Fruit fly (Drosophila melanogaster) whole organism, wandering third instar larva: ENCODE results near the gene S6k.

Experiments used
- Abd-B ChIP-seq: fragments of >200 bp; optimal IDR thresholded peaks from 2 replicates; lab custom pipeline; 2017; ENCODE audit warnings: missing biosample characterization, missing genetic modification characterization
- CG32264 ChIP-seq: fragments of 200-800 bp; sonication (Bioruptor generic); optimal IDR thresholded peaks from 2 replicates; lab custom pipeline; 2016; ENCODE audit warnings: missing biosample characterization, missing genetic modification characterization
- CG9705 ChIP-seq: fragments of 200-800 bp; sonication (Bioruptor generic); optimal IDR thresholded peaks from 2 replicates; lab custom pipeline; 2018; ENCODE audit warnings: missing biosample characterization, mild to moderate bottlenecking, missing genetic modification characterization
- CrebA ChIP-seq: fragments of 200-800 bp; sonication (Bioruptor generic); optimal IDR thresholded peaks from 2 replicates; lab custom pipeline; 2016; ENCODE audit warnings: missing biosample characterization, mild to moderate bottlenecking, missing genetic modification characterization, borderline replicate concordance
- Dfd ChIP-seq: fragments of >200 bp; optimal IDR thresholded peaks from 2 replicates; lab custom pipeline; 2017; ENCODE audit warnings: missing biosample characterization, missing genetic modification characterization
- Dif ChIP-seq: fragments of 200-275, 200-300 bp; sonication (Bioruptor generic); optimal IDR thresholded peaks from 2 replicates; lab custom pipeline; 2018; ENCODE audit warnings: missing biosample characterization, missing genetic modification characterization; ENCODE audit not compliant: partially characterized antibody
- GATAd ChIP-seq: sonication (Bioruptor generic); optimal IDR thresholded peaks from 2 replicates; lab custom pipeline; 2016; ENCODE audit warnings: missing biosample characterization, missing genetic modification characterization
- HLH106 ChIP-seq: fragments of 200-800 bp; optimal IDR thresholded peaks from 3 replicates; lab custom pipeline; 2019; ENCODE audit warnings: missing biosample characterization, mild to moderate bottlenecking, missing genetic modification characterization, moderate library complexity
- Hnf4 ChIP-seq: fragments of 200-800 bp; sonication (Bioruptor generic); optimal IDR thresholded peaks from 2 replicates; lab custom pipeline; 2016; ENCODE audit warnings: missing biosample characterization, mild to moderate bottlenecking, missing genetic modification characterization
- Hr78 ChIP-seq: fragments of >200 bp; optimal IDR thresholded peaks from 2 replicates; lab custom pipeline; 2017; ENCODE audit warnings: missing biosample characterization, missing genetic modification characterization
- Hr83 ChIP-seq: fragments of 200-300 bp; sonication (Bioruptor generic); optimal IDR thresholded peaks from 2 replicates; lab custom pipeline; 2016; ENCODE audit warnings: missing biosample characterization, mild to moderate bottlenecking, missing genetic modification characterization, moderate library complexity; ENCODE audit not compliant: poor library complexity, severe bottlenecking
- Jra ChIP-seq: sonication (Bioruptor generic); optimal IDR thresholded peaks from 2 replicates; lab custom pipeline; 2016; ENCODE audit warnings: missing biosample characterization, missing genetic modification characterization
- Mio ChIP-seq: sonication (Bioruptor generic); optimal IDR thresholded peaks from 2 replicates; lab custom pipeline; 2016; ENCODE audit warnings: missing biosample characterization, missing genetic modification characterization
- Myc ChIP-seq: fragments of >200 bp; optimal IDR thresholded peaks from 2 replicates; lab custom pipeline; 2017
- N ChIP-seq: fragments of >200 bp; optimal IDR thresholded peaks from 2 replicates; lab custom pipeline; 2018; ENCODE audit warnings: missing biosample characterization, missing external identifiers, missing genetic modification characterization
- OdsH ChIP-seq: fragments of 200-800 bp; sonication (Bioruptor generic); optimal IDR thresholded peaks from 2 replicates; lab custom pipeline; 2016; ENCODE audit warnings: missing biosample characterization, mild to moderate bottlenecking, missing genetic modification characterization
- Rel ChIP-seq, 2 experiments: fragments of 200-800 bp; sonication (Bioruptor generic) in 1 of 2; optimal IDR thresholded peaks; 2 replicates in 1 of 2; 3 replicates in 1 of 2; lab custom pipeline; 2016 to 2019; ENCODE audit warnings: mild to moderate bottlenecking in 2 of 2, missing biosample characterization in 2 of 2, missing genetic modification characterization in 2 of 2, moderate library complexity in 1 of 2
- Sp1 ChIP-seq: fragments of 200-800 bp; sonication (Bioruptor generic); optimal IDR thresholded peaks from 3 replicates; lab custom pipeline; 2019; ENCODE audit warnings: missing biosample characterization, mild to moderate bottlenecking, missing genetic modification characterization, moderate library complexity
- Vsx2 ChIP-seq: fragments of 200-300, 225-300 bp; sonication (Bioruptor generic); optimal IDR thresholded peaks from 2 replicates; lab custom pipeline; 2018; ENCODE audit warnings: missing biosample characterization, missing genetic modification characterization; ENCODE audit not compliant: partially characterized antibody
- br ChIP-seq: fragments of 200-800 bp; sonication (Bioruptor generic); optimal IDR thresholded peaks from 2 replicates; lab custom pipeline; 2016; ENCODE audit warnings: missing biosample characterization, missing genetic modification characterization
- brk ChIP-seq: fragments of 200-800 bp; sonication (Bioruptor generic); optimal IDR thresholded peaks from 2 replicates; lab custom pipeline; 2016; ENCODE audit warnings: missing biosample characterization, mild to moderate bottlenecking, missing genetic modification characterization
- dl ChIP-seq, 2 experiments: fragments of 175-275, 200-275 bp in 1 of 2; fragments of 200-275 bp in 1 of 2; sonication (Bioruptor generic); optimal IDR thresholded peaks; lab custom pipeline; 2018; ENCODE audit warnings: mild to moderate bottlenecking in 2 of 2, missing biosample characterization in 2 of 2, missing genetic modification characterization in 2 of 2, moderate library complexity in 2 of 2; ENCODE audit not compliant: partially characterized antibody in 2 of 2, insufficient read depth in 1 of 2
- dmrt93B ChIP-seq: fragments of 200-800 bp; sonication (Bioruptor generic); optimal IDR thresholded peaks from 2 replicates; lab custom pipeline; 2018; ENCODE audit warnings: missing biosample characterization, mild to moderate bottlenecking, missing genetic modification characterization
- dsf ChIP-seq: sonication (Bioruptor generic); optimal IDR thresholded peaks from 2 replicates; lab custom pipeline; 2016; ENCODE audit warnings: missing biosample characterization, missing genetic modification characterization, borderline replicate concordance
- ey ChIP-seq: fragments of 200-800 bp; sonication (Bioruptor generic); optimal IDR thresholded peaks from 2 replicates; lab custom pipeline; 2016; ENCODE audit warnings: missing biosample characterization, missing genetic modification characterization
- foxo ChIP-seq, 2 experiments: fragments of 200-800 bp; sonication (Bioruptor generic); optimal IDR thresholded peaks; 2 replicates in 1 of 2; 3 replicates in 1 of 2; lab custom pipeline; 2016 to 2017; ENCODE audit warnings: missing biosample characterization in 2 of 2, missing genetic modification characterization in 2 of 2
- fru ChIP-seq: fragments of 200-800 bp; sonication (Bioruptor generic); optimal IDR thresholded peaks from 3 replicates; lab custom pipeline; 2016; ENCODE audit warnings: missing biosample characterization, mild to moderate bottlenecking, missing genetic modification characterization
- h ChIP-seq: fragments of 200-800 bp; sonication (Bioruptor generic); optimal IDR thresholded peaks from 3 replicates; lab custom pipeline; 2016; ENCODE audit warnings: missing biosample characterization, mild to moderate bottlenecking, missing genetic modification characterization
- jim ChIP-seq: fragments of 175-275, 200-325 bp; sonication (Bioruptor generic); optimal IDR thresholded peaks from 2 replicates; lab custom pipeline; 2016; ENCODE audit warnings: missing biosample characterization, mild to moderate bottlenecking, missing genetic modification characterization
- lola ChIP-seq: fragments of >200 bp; optimal IDR thresholded peaks from 2 replicates; lab custom pipeline; 2017; ENCODE audit warnings: missing biosample characterization, missing genetic modification characterization
- pan ChIP-seq: fragments of >200 bp; optimal IDR thresholded peaks from 2 replicates; lab custom pipeline; 2017
- psq ChIP-seq: fragments of 200-800 bp; sonication (Bioruptor generic); optimal IDR thresholded peaks from 3 replicates; lab custom pipeline; 2017; ENCODE audit warnings: missing biosample characterization, mild to moderate bottlenecking, missing genetic modification characterization, moderate library complexity
- rgr ChIP-seq: fragments of 200-800 bp; sonication (Bioruptor generic); optimal IDR thresholded peaks from 3 replicates; lab custom pipeline; 2016; ENCODE audit warnings: missing biosample characterization, mild to moderate bottlenecking, missing genetic modification characterization
- sage ChIP-seq: fragments of 200-800 bp; sonication (Bioruptor generic); optimal IDR thresholded peaks from 2 replicates; lab custom pipeline; 2016; ENCODE audit warnings: missing biosample characterization, mild to moderate bottlenecking, missing genetic modification characterization
- sv ChIP-seq: fragments of 200-800 bp; sonication (Bioruptor generic); optimal IDR thresholded peaks from 3 replicates; lab custom pipeline; 2016; ENCODE audit warnings: missing biosample characterization, missing genetic modification characterization
- tai ChIP-seq: sonication (Bioruptor generic); optimal IDR thresholded peaks from 2 replicates; lab custom pipeline; 2016; ENCODE audit warnings: missing biosample characterization, missing genetic modification characterization
- usp ChIP-seq: fragments of >200 bp; optimal IDR thresholded peaks from 2 replicates; lab custom pipeline; 2017; ENCODE audit warnings: missing biosample characterization, missing genetic modification characterization
- woc ChIP-seq: sonication (Bioruptor generic); optimal IDR thresholded peaks from 2 replicates; lab custom pipeline; 2016; ENCODE audit warnings: missing biosample characterization, mild to moderate bottlenecking, missing genetic modification characterization

Gene S6k

DNA sequence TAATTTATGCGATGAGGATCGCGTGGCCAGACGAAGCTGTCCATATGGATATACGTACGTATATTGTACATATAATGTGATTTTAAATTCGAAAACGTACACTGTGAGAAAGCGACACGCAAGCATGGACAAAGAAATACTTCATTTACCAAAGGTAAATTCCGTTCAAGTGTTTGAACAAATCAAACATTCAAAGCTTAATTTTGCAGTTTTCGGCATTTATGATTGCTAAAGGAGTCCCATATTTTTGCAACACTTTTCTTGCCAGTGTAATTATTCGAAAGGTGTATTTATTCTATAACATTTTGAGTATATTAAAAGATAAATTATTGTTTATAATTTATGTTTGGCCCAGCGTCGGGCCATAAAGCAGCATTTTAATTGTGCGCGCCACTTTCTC is 8.6 kb upstream of the S6k start (continued):
- TF ChIP-seq jim (GFP tag; lab: Kevin White, UChicago) (no peak), fru (GFP tag; lab: Kevin White, UChicago) (peak; percentile 28), Hr78 (GFP tag; lab: Kevin White, UChicago) (no peak), sage (no peak), CG9705 (GFP tag; lab: Kevin White, UChicago) (no peak)

DNA sequence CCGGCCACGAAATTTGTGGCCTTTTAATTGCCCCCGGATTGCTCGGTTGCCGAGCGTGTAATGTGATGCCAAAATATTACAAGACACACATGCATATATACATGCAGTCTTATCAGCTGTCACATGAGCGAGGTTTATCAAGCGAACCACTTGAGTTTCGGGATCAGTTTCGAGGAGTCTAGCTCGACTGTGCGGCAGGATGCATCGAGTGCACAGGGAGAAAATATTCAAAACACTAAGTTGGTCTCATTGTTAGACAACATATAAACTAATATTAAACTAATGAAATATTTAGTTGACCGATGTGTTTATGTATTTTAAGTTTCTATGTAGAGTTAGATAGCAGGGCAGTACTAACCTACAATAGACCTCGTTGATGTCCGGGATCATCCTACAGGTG is 6.4 kb upstream of the S6k start:
- TF ChIP-seq GATAd (no peak), Abd-B (GFP tag; lab: Kevin White, UChicago) (no peak), Sp1 (GFP tag; lab: Kevin White, UChicago) (no peak), Mio (GFP tag; lab: Kevin White, UChicago) (no peak), foxo (GFP tag; optimal IDR thresholded peaks at IDR 0.05; lab: Kevin White, UChicago) (no peak), br (GFP tag; lab: Kevin White, UChicago) (no peak), Dfd (GFP tag; lab: Kevin White, UChicago) (no peak), Vsx2 (GFP tag; lab: Kevin White, UChicago) (no peak), OdsH (GFP tag; lab: Kevin White, UChicago) (no peak), sage (no peak), CG32264 (GFP tag; lab: Kevin White, UChicago) (no peak), CrebA (no peak), Hr83 (GFP tag; lab: Kevin White, UChicago) (no peak), lola (GFP tag; lab: Kevin White, UChicago) (no peak), Rel (GFP tag; optimal IDR thresholded peaks at IDR 0.05; lab: Kevin White, UChicago) (no peak), Rel (tag; optimal IDR thresholded peaks at IDR 0.05; lab: Kevin White, UChicago) (no peak), h (no peak), brk (no peak), fru (GFP tag; lab: Kevin White, UChicago) (no peak), Hnf4 (GFP tag; lab: Kevin White, UChicago) (no peak)

DNA sequence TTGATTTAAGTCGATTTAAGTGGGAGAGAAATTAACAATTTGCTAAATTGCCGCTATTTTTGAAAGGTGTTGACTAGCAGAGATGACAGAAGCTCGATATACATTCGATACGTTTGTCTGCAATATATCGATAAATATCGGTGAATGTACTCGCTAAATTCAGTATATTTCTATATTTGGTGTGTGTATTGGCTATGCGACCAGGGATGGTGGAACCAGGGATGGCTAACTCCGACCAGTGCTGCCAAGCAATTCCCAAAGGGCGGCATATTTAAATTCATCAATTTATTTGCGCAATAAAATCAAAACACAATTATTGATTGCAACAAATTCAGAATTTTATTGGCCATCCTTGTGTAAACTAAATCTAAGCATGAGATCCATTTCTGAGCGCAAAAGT is 2.3 kb upstream of the S6k start, which contains the start of gene mad2:
mad2 (minus strand) TSS at position 78 of the 400 bp plus-strand sequence.
- TF ChIP-seq Rel (GFP tag; optimal IDR thresholded peaks at IDR 0.05; lab: Kevin White, UChicago) (no peak), Rel (tag; optimal IDR thresholded peaks at IDR 0.05; lab: Kevin White, UChicago) (no peak), Jra (no peak), sage (no peak)

DNA sequence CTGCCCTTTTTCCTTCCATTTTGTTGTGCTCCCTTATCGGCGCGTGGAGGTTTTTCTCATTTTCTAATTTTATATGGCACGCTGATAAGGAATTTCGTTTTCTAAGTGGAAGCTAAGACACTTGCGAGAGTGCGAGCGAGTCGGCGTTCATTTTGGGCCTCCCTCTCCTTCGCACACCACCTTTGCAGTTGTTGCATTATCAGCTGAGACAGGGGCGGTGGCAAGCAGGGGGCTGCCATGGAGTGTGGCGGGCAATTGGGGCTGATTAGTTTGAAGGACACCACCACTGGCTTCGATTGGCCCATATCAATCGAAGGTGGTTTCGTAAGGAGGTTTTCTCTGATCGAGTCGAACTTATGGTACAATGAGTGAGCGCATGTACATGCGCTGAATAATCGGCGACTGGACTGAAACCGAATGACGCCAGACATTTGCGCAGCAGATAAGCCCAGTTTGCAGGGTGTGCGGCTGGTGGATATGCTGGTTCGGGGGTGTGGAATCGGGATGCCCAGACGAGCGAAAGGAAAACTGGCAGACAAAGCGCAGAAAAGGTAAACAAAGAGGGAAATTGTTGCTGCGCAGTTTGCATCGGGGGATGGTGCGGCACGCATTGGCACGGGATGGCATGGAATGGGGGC is 970 bp downstream of the S6k start:
- TF ChIP-seq psq (GFP tag; lab: Kevin White, UChicago) (no peak), tai (no peak), sv (no peak), Dfd (GFP tag; lab: Kevin White, UChicago) (no peak), dl (GFP tag; optimal IDR thresholded peaks at IDR 0.05; lab: Kevin White, UChicago; ENCODE audit: insufficient read depth in 1 of 2, partially characterized antibody in 2 of 2) (no peak), br (GFP tag; lab: Kevin White, UChicago) (no peak), Hr83 (GFP tag; lab: Kevin White, UChicago) (no peak), h (peak; percentile 84), rgr (GFP tag; lab: Kevin White, UChicago) (peak; percentile 15), CG9705 (GFP tag; lab: Kevin White, UChicago) (no peak), GATAd (no peak), Sp1 (GFP tag; lab: Kevin White, UChicago) (no peak), Jra (no peak), Myc (lab: Kevin White, UChicago) (no peak), Dif (GFP tag; lab: Kevin White, UChicago) (no peak), Mio (GFP tag; lab: Kevin White, UChicago) (no peak), sage (no peak), Hr78 (GFP tag; lab: Kevin White, UChicago) (no peak), fru (GFP tag; lab: Kevin White, UChicago) (no peak), jim (GFP tag; lab: Kevin White, UChicago) (no peak), HLH106 (tag; lab: Kevin White, UChicago) (no peak), dsf (GFP tag; lab: Kevin White, UChicago) (no peak), CG32264 (GFP tag; lab: Kevin White, UChicago) (no peak), Rel (GFP tag; optimal IDR thresholded peaks at IDR 0.05; lab: Kevin White, UChicago) (no peak), Rel (tag; optimal IDR thresholded peaks at IDR 0.05; lab: Kevin White, UChicago) (peak; percentile 16), Abd-B (GFP tag; lab: Kevin White, UChicago) (no peak), woc (GFP tag; lab: Kevin White, UChicago) (peak; percentile 8), OdsH (GFP tag; lab: Kevin White, UChicago) (peak; percentile 11), brk (no peak), ey (GFP tag; lab: Kevin White, UChicago) (no peak), lola (GFP tag; lab: Kevin White, UChicago) (no peak), foxo (GFP tag; optimal IDR thresholded peaks at IDR 0.05; lab: Kevin White, UChicago) (no peak), dmrt93B (GFP tag; lab: Kevin White, UChicago) (no peak), N (GFP tag; lab: Kevin White, UChicago) (no peak), usp (GFP tag; lab: Kevin White, UChicago) (no peak), Vsx2 (GFP tag; lab: Kevin White, UChicago) (no peak), CrebA (no peak), pan (lab: Kevin White, UChicago) (no peak), Hnf4 (GFP tag; lab: Kevin White, UChicago) (no peak)
- TF ChIP-seq, all 38 proteins: peak for 5
